Fruit fly (Drosophila melanogaster) whole organism, embryonic: ENCODE measurements around the gene Tsf1.
A peak's percentile ranks its signal among the peaks of the same experiment; 100 is the strongest.

Experiments used
- Abd-B ChIP-seq: fragments of 200-800 bp; sonication (Bioruptor generic); optimal IDR thresholded peaks from 2 replicates; lab custom pipeline; 2018; ENCODE audit warnings: missing biosample characterization, mild to moderate bottlenecking, missing genetic modification characterization, moderate library complexity
- Ada2b ChIP-seq: fragments of 200-800 bp; sonication (Bioruptor generic); IDR thresholded peaks from 2 replicates; pipeline ENCODE4 v1.3.6; 2022; ENCODE audit warnings: missing biosample characterization, missing genetic modification characterization
- CG11456 ChIP-seq: fragments of 200-800 bp; sonication (Bioruptor generic); IDR thresholded peaks from 3 replicates; pipeline ENCODE4 v1.3.6; 2022; ENCODE audit warnings: missing biosample characterization, missing genetic modification characterization
- CG11695 ChIP-seq: fragments of 200-800 bp; sonication (Bioruptor generic); IDR thresholded peaks from 3 replicates; pipeline ENCODE4 v1.3.6; 2022; ENCODE audit warnings: missing biosample characterization, missing genetic modification characterization
- CG12155 ChIP-seq: fragments of 200-800 bp; sonication (Bioruptor generic); optimal IDR thresholded peaks from 3 replicates; lab custom pipeline; 2016; ENCODE audit warnings: missing biosample characterization, missing genetic modification characterization
- CG13287 ChIP-seq: fragments of 200-800 bp; sonication (Bioruptor generic); IDR thresholded peaks from 2 replicates; pipeline ENCODE4 v1.3.6; 2022; ENCODE audit warnings: missing biosample characterization, missing genetic modification characterization; ENCODE audit not compliant: partially characterized antibody
- CG13624 ChIP-seq: fragments of 200-800 bp; sonication (Bioruptor generic); optimal IDR thresholded peaks from 2 replicates; lab custom pipeline; 2016; ENCODE audit warnings: missing biosample characterization, missing genetic modification characterization
- CG18262 ChIP-seq: fragments of 200-800 bp; optimal IDR thresholded peaks from 3 replicates; lab custom pipeline; 2019; ENCODE audit warnings: missing biosample characterization, mild to moderate bottlenecking, missing genetic modification characterization, moderate library complexity
- CG2712 ChIP-seq: fragments of 200-800 bp; optimal IDR thresholded peaks from 3 replicates; lab custom pipeline; 2019; ENCODE audit warnings: missing biosample characterization, mild to moderate bottlenecking, missing genetic modification characterization, moderate library complexity
- CG31441 ChIP-seq: fragments of 200-800 bp; sonication (Bioruptor generic); IDR thresholded peaks from 2 replicates; pipeline ENCODE4 v1.3.6; 2022; ENCODE audit warnings: missing biosample characterization, missing genetic modification characterization
- CG32532 ChIP-seq: fragments of 200-800 bp; sonication (Bioruptor generic); IDR thresholded peaks from 2 replicates; pipeline ENCODE4 v1.3.6; 2022; ENCODE audit warnings: missing biosample characterization, missing genetic modification characterization
- CG34422 ChIP-seq: fragments of 200-800 bp; sonication (Bioruptor generic); IDR thresholded peaks from 3 replicates; pipeline ENCODE4 v1.3.6; 2022; ENCODE audit warnings: missing biosample characterization, missing genetic modification characterization
- CG4328 ChIP-seq: fragments of 200-800 bp; sonication (Bioruptor generic); optimal IDR thresholded peaks from 3 replicates; lab custom pipeline; 2017; ENCODE audit warnings: missing biosample characterization, missing genetic modification reagents, missing genetic modification characterization
- CG4360 ChIP-seq: fragments of 200-800 bp; sonication (Bioruptor generic); IDR thresholded peaks from 2 replicates; pipeline ENCODE4 v1.3.6; 2022; ENCODE audit warnings: missing biosample characterization, missing genetic modification characterization
- CG4404 ChIP-seq: fragments of 200-800 bp; sonication (Bioruptor generic); IDR thresholded peaks from 2 replicates; pipeline ENCODE4 v1.3.6; 2022; ENCODE audit warnings: missing biosample characterization, missing genetic modification characterization
- CG5245 ChIP-seq: fragments of 200-800 bp; sonication (Bioruptor generic); optimal IDR thresholded peaks from 3 replicates; lab custom pipeline; 2016; ENCODE audit warnings: missing biosample characterization, missing genetic modification characterization
- CG6175 ChIP-seq: fragments of 200-800 bp; sonication (Bioruptor generic); IDR thresholded peaks from 3 replicates; pipeline ENCODE4 v1.3.6; 2022; ENCODE audit warnings: missing biosample characterization, missing genetic modification characterization
- CG6689 ChIP-seq: fragments of 200-800 bp; sonication (Bioruptor generic); IDR thresholded peaks from 2 replicates; pipeline ENCODE4 v1.3.6; 2022; ENCODE audit warnings: missing biosample characterization, missing genetic modification characterization
- CG7372 ChIP-seq: fragments of 200-800 bp; sonication (Bioruptor generic); IDR thresholded peaks from 2 replicates; pipeline ENCODE4 v1.3.6; 2022; ENCODE audit warnings: missing biosample characterization, missing genetic modification characterization
- CrebB ChIP-seq: fragments of 200-800 bp; sonication (Bioruptor generic); optimal IDR thresholded peaks from 3 replicates; lab custom pipeline; 2018; ENCODE audit warnings: missing biosample characterization, mild to moderate bottlenecking, missing genetic modification characterization
- D ChIP-seq, 2 experiments: fragments of 200-800 bp in 1 of 2; fragments of >200 bp in 1 of 2; sonication (Bioruptor generic) in 1 of 2; optimal IDR thresholded peaks; 2 replicates in 1 of 2; 3 replicates in 1 of 2; lab custom pipeline; 2017; ENCODE audit warnings: mild to moderate bottlenecking in 1 of 2, missing biosample characterization in 1 of 2, missing genetic modification characterization in 1 of 2, missing genetic modification reagents in 1 of 2
- Dp ChIP-seq: fragments of 200-800 bp; sonication (Bioruptor generic); optimal IDR thresholded peaks from 2 replicates; lab custom pipeline; 2018; ENCODE audit warnings: missing biosample characterization, mild to moderate bottlenecking, missing genetic modification characterization, moderate library complexity
- E2f2 ChIP-seq: fragments of 200-800 bp; sonication (Bioruptor generic); IDR thresholded peaks from 2 replicates; pipeline ENCODE4 v1.3.6; 2022; ENCODE audit warnings: missing biosample characterization, missing genetic modification characterization
- ERR ChIP-seq: fragments of 200-800 bp; sonication (Bioruptor generic); optimal IDR thresholded peaks from 2 replicates; lab custom pipeline; 2016; ENCODE audit warnings: missing biosample characterization, missing genetic modification characterization
- Gsc ChIP-seq: fragments of 200-800 bp; sonication (Bioruptor generic); IDR thresholded peaks from 2 replicates; pipeline ENCODE4 v1.3.6; 2022; ENCODE audit warnings: missing biosample characterization, missing genetic modification characterization
- HHEX ChIP-seq: fragments of 200-800 bp; sonication (Bioruptor generic); optimal IDR thresholded peaks from 3 replicates; lab custom pipeline; 2017; ENCODE audit warnings: missing biosample characterization, mild to moderate bottlenecking, missing genetic modification characterization, missing genetic modification reagents
- Nf-YA ChIP-seq: fragments of 200-800 bp; sonication (Bioruptor generic); IDR thresholded peaks from 2 replicates; pipeline ENCODE4 v1.3.6; 2022; ENCODE audit warnings: missing biosample characterization, missing genetic modification characterization
- Oaz ChIP-seq: fragments of 200-800 bp; sonication (Bioruptor generic); IDR thresholded peaks from 2 replicates; pipeline ENCODE4 v1.3.6; 2022; ENCODE audit warnings: missing biosample characterization, missing genetic modification characterization
- Side ChIP-seq: fragments of 200-800 bp; sonication (Bioruptor generic); optimal IDR thresholded peaks from 2 replicates; lab custom pipeline; 2016; ENCODE audit warnings: missing biosample characterization, missing genetic modification characterization
- Six4 ChIP-seq: fragments of 200-800 bp; sonication (Bioruptor generic); optimal IDR thresholded peaks from 2 replicates; lab custom pipeline; 2016; ENCODE audit warnings: missing biosample characterization, missing genetic modification characterization
- Trl ChIP-seq, 3 experiments: fragments of >200 bp in 2 of 3; fragments of 200-800 bp in 1 of 3; sonication (Bioruptor generic) in 1 of 3; optimal IDR thresholded peaks; 2 replicates in 1 of 3; 3 replicates in 2 of 3; lab custom pipeline; 2016 to 2017; ENCODE audit warnings: missing biosample characterization in 1 of 3, missing genetic modification characterization in 1 of 3
- Vsx1 ChIP-seq: fragments of 200-800 bp; sonication (Bioruptor generic); optimal IDR thresholded peaks from 2 replicates; lab custom pipeline; 2017; ENCODE audit warnings: missing biosample characterization, mild to moderate bottlenecking, missing genetic modification characterization, missing genetic modification reagents
- bbx ChIP-seq: fragments of 200-800 bp; sonication (Bioruptor generic); IDR thresholded peaks from 2 replicates; pipeline ENCODE4 v1.3.6; 2022; ENCODE audit warnings: missing biosample characterization, missing genetic modification characterization; ENCODE audit not compliant: partially characterized antibody
- cad ChIP-seq: fragments of >200 bp; optimal IDR thresholded peaks from 2 replicates; lab custom pipeline; 2017; ENCODE audit warnings: missing biosample characterization, missing genetic modification characterization
- dm ChIP-seq: fragments of 200-800 bp; sonication (Bioruptor generic); optimal IDR thresholded peaks from 3 replicates; lab custom pipeline; 2016; ENCODE audit warnings: missing biosample characterization, missing genetic modification characterization
- ems ChIP-seq: fragments of 200-800 bp; sonication (Bioruptor generic); optimal IDR thresholded peaks from 3 replicates; lab custom pipeline; 2016; ENCODE audit warnings: missing biosample characterization, missing genetic modification characterization
- gsb-n ChIP-seq: fragments of 200-800 bp; sonication (Bioruptor generic); optimal IDR thresholded peaks from 3 replicates; lab custom pipeline; 2018; ENCODE audit warnings: missing biosample characterization, mild to moderate bottlenecking, missing genetic modification characterization
- h ChIP-seq: fragments of >200 bp; optimal IDR thresholded peaks from 2 replicates; lab custom pipeline; 2017
- hbn ChIP-seq: fragments of 200-800 bp; sonication (Bioruptor generic); IDR thresholded peaks from 2 replicates; pipeline ENCODE4 v1.3.6; 2022; ENCODE audit warnings: missing biosample characterization, missing genetic modification characterization; ENCODE audit not compliant: partially characterized antibody
- kay ChIP-seq: fragments of 200-800 bp; sonication (Bioruptor generic); optimal IDR thresholded peaks from 2 replicates; lab custom pipeline; 2016; ENCODE audit warnings: missing biosample characterization, missing genetic modification characterization
- kni ChIP-seq: fragments of 200-800 bp; sonication (Bioruptor generic); optimal IDR thresholded peaks from 3 replicates; lab custom pipeline; 2017; ENCODE audit warnings: mild to moderate bottlenecking, missing biosample characterization, missing genetic modification reagents, missing genetic modification characterization
- knrl ChIP-seq: fragments of 200-800 bp; sonication (Bioruptor generic); IDR thresholded peaks from 3 replicates; pipeline ENCODE4 v1.3.6; 2022; ENCODE audit warnings: missing biosample characterization, missing genetic modification characterization; ENCODE audit not compliant: partially characterized antibody
- p53 ChIP-seq: fragments of 200-800 bp; sonication (Bioruptor generic); optimal IDR thresholded peaks from 2 replicates; lab custom pipeline; 2016; ENCODE audit warnings: missing biosample characterization, missing genetic modification characterization
- pzg ChIP-seq: fragments of 200-800 bp; sonication (Bioruptor generic); optimal IDR thresholded peaks from 3 replicates; lab custom pipeline; 2018; ENCODE audit warnings: missing biosample characterization, mild to moderate bottlenecking, missing genetic modification characterization, moderate library complexity
- sens-2 ChIP-seq: fragments of 200-800 bp; sonication (Bioruptor generic); IDR thresholded peaks from 2 replicates; pipeline ENCODE4 v1.3.6; 2022; ENCODE audit warnings: missing biosample characterization, missing genetic modification characterization
- sim ChIP-seq: fragments of 200-800 bp; sonication (Bioruptor generic); IDR thresholded peaks from 2 replicates; pipeline ENCODE4 v1.3.6; 2022; ENCODE audit warnings: missing biosample characterization, missing genetic modification characterization
- so ChIP-seq: fragments of 200-800 bp; sonication (Bioruptor generic); IDR thresholded peaks from 3 replicates; pipeline ENCODE4 v1.3.6; 2022; ENCODE audit warnings: missing biosample characterization, missing genetic modification characterization
- tup ChIP-seq: fragments of 200-800 bp; sonication (Bioruptor generic); optimal IDR thresholded peaks from 2 replicates; lab custom pipeline; 2016; ENCODE audit warnings: missing biosample characterization, mild to moderate bottlenecking, missing genetic modification characterization, moderate library complexity
- vnd ChIP-seq: fragments of 200-800 bp; sonication (Bioruptor generic); IDR thresholded peaks from 3 replicates; pipeline ENCODE4 v1.3.6; 2022; ENCODE audit warnings: missing biosample characterization, missing genetic modification characterization; ENCODE audit not compliant: partially characterized antibody
- vvl ChIP-seq: fragments of 200-800 bp; sonication (Bioruptor generic); IDR thresholded peaks from 2 replicates; pipeline ENCODE4 v1.3.6; 2022; ENCODE audit warnings: missing biosample characterization, missing genetic modification characterization
- wdn ChIP-seq: fragments of 200-800 bp; sonication (Bioruptor generic); IDR thresholded peaks from 2 replicates; pipeline ENCODE4 v1.3.6; 2022; ENCODE audit warnings: missing biosample characterization, missing genetic modification characterization

Gene Tsf1

dm6 chrX:18357756-18358182, 29.1 kb upstream of the Tsf1 start (continued):
- TF ChIP-seq Trl (optimal IDR thresholded peaks at IDR 0.05; lab: Kevin White, UChicago) = peak; percentile 9 to 44
- TF ChIP-seq Trl (GFP tag; optimal IDR thresholded peaks at IDR 0.05; lab: Kevin White, UChicago) = no peak
- no peak for TF ChIP-seq pzg (GFP tag; lab: Kevin White, UChicago)
- TF ChIP-seq CG11456 (GFP tag; lab: Robert Waterston, UW) = 0 out of 3 replicates have a peak, but pooled peaks have one; percentile 34
- no peak for TF ChIP-seq CG12155
- TF ChIP-seq CG32532 (GFP tag; lab: Robert Waterston, UW) = no peak
- TF ChIP-seq Vsx1 (GFP tag; lab: Kevin White, UChicago) = no peak
- TF ChIP-seq CG13624 (GFP tag; lab: Kevin White, UChicago) = no peak
- 0 out of 3 replicates have a peak, but pooled peaks have one; percentile 46 for TF ChIP-seq CG6175 (GFP tag; lab: Robert Waterston, UW)
- TF ChIP-seq kni = no peak
- no peak for TF ChIP-seq sim (GFP tag; lab: Robert Waterston, UW)
- TF ChIP-seq ERR = no peak
- TF ChIP-seq CG13287 (GFP tag; lab: Robert Waterston, UW) = no peak
- TF ChIP-seq so (GFP tag; lab: Robert Waterston, UW) = 0 out of 3 replicates have a peak, but pooled peaks have one; percentile 53
- TF ChIP-seq cad (GFP tag; lab: Kevin White, UChicago) = no peak
- no peak for TF ChIP-seq Side (GFP tag; lab: Kevin White, UChicago)
- no peak for TF ChIP-seq HHEX (GFP tag; lab: Kevin White, UChicago)
- no peak for TF ChIP-seq bbx
- no peak for TF ChIP-seq Oaz (GFP tag; lab: Robert Waterston, UW)
- no peak for TF ChIP-seq gsb-n
- TF ChIP-seq CG4360 (GFP tag; lab: Robert Waterston, UW) = 0 out of 2 replicates have a peak, but pooled peaks have one; percentile 30
- TF ChIP-seq E2f2 (GFP tag; lab: Robert Waterston, UW) = no peak; the same call in 1 of the 2 replicates
- TF ChIP-seq dm (GFP tag; lab: Kevin White, UChicago) = no peak
- no peak for TF ChIP-seq CG4404 (GFP tag; lab: Robert Waterston, UW)
- TF ChIP-seq Ada2b = no peak
- TF ChIP-seq Six4 = no peak
- TF ChIP-seq Nf-YA = no peak
- no peak for TF ChIP-seq CG31441 (GFP tag; lab: Robert Waterston, UW)
- TF ChIP-seq D (optimal IDR thresholded peaks at IDR 0.05; lab: Kevin White, UChicago) = no peak
- no peak for TF ChIP-seq D (GFP tag; optimal IDR thresholded peaks at IDR 0.05; lab: Kevin White, UChicago)
- peak; percentile 14 for TF ChIP-seq CG2712
- TF ChIP-seq CG11695 (GFP tag; lab: Robert Waterston, UW) = no peak
- no peak for TF ChIP-seq CrebB (tag; lab: Kevin White, UChicago)
- no peak for TF ChIP-seq hbn (GFP tag; lab: Robert Waterston, UW)
- TF ChIP-seq CG4328 = no peak
- TF ChIP-seq CG34422 (GFP tag; lab: Robert Waterston, UW) = no peak
- TF ChIP-seq vvl (GFP tag; lab: Robert Waterston, UW) = 0 out of 2 replicates have a peak, but pooled peaks have one; percentile 9
- TF ChIP-seq Abd-B (GFP tag; lab: Kevin White, UChicago) = no peak
- TF ChIP-seq h (lab: Kevin White, UChicago) = no peak
- no peak for TF ChIP-seq sens-2 (GFP tag; lab: Robert Waterston, UW)
- no peak for TF ChIP-seq vnd (GFP tag; lab: Robert Waterston, UW)
- no peak for TF ChIP-seq CG5245 (GFP tag; lab: Kevin White, UChicago)
- no peak for TF ChIP-seq Gsc
- no peak for TF ChIP-seq wdn
- peak; percentile 1 for TF ChIP-seq CG18262 (tag; lab: Kevin White, UChicago)
- TF ChIP-seq ems (GFP tag; lab: Kevin White, UChicago) = no peak
- TF ChIP-seq CG6689 = no peak
- TF ChIP-seq kay (GFP tag; lab: Kevin White, UChicago) = no peak
- TF ChIP-seq Dp (GFP tag; lab: Kevin White, UChicago) = no peak
- TF ChIP-seq tup = no peak
- TF ChIP-seq p53 (GFP tag; lab: Kevin White, UChicago) = peak; percentile 0
- no peak for TF ChIP-seq CG7372 (GFP tag; lab: Robert Waterston, UW)
- TF ChIP-seq knrl (GFP tag; lab: Robert Waterston, UW) = no peak
